Worm (Caenorhabditis elegans) whole organism, young adult: ENCODE results near the gene C31C9.9.

ENCODE experiments used
- C06A6.2 ChIP-seq: fragments of 200-800 bp; sonication (Bioruptor generic); conservative IDR thresholded peaks from 2 replicates; pipeline ENCODE4 v1.3.6; 2022; ENCODE audit warnings: missing genetic modification characterization, missing compliant biosample characterization
- C17E4.6 ChIP-seq: fragments of 200-800 bp; sonication (Bioruptor generic); IDR thresholded peaks from 2 replicates; pipeline ENCODE4 v1.3.6; 2022; ENCODE audit warnings: missing genetic modification reagents, missing genetic modification characterization, missing compliant biosample characterization
- F22D6.2 ChIP-seq: sonication (generic microtip); optimal IDR thresholded peaks from 2 replicates; lab custom pipeline; 2016; ENCODE audit warnings: mild to moderate bottlenecking, missing genetic modification characterization, missing compliant biosample characterization
- F39B2.1 ChIP-seq: fragments of 200-800 bp; sonication (Bioruptor generic); IDR thresholded peaks from 2 replicates; pipeline ENCODE4 v1.3.6; 2022; ENCODE audit warnings: missing genetic modification reagents, missing genetic modification characterization, missing compliant biosample characterization
- F49E8.2 ChIP-seq: sonication (generic microtip); optimal IDR thresholded peaks from 3 replicates; lab custom pipeline; 2017; ENCODE audit warnings: missing genetic modification characterization, mild to moderate bottlenecking, missing compliant biosample characterization, antibody characterized with exemption, moderate library complexity; ENCODE audit not compliant: insufficient read depth
- F57C9.4 ChIP-seq: sonication (generic microtip); optimal IDR thresholded peaks from 2 replicates; lab custom pipeline; 2017; ENCODE audit warnings: mild to moderate bottlenecking, missing genetic modification characterization, missing compliant biosample characterization
- ZK185.1 ChIP-seq: sonication (generic microtip); optimal IDR thresholded peaks from 2 replicates; lab custom pipeline; 2016; ENCODE audit warnings: mild to moderate bottlenecking, missing genetic modification characterization, missing compliant biosample characterization; ENCODE audit not compliant: poor library complexity, severe bottlenecking
- aptf-2 ChIP-seq: fragments of 200-800 bp; sonication (Bioruptor generic); conservative IDR thresholded peaks from 2 replicates; pipeline ENCODE4 v1.3.6; 2022; ENCODE audit warnings: missing genetic modification reagents, missing genetic modification characterization, missing compliant biosample characterization
- athp-1 ChIP-seq: sonication (generic microtip); optimal IDR thresholded peaks from 2 replicates; lab custom pipeline; 2017; ENCODE audit warnings: mild to moderate bottlenecking, missing genetic modification characterization, missing compliant biosample characterization
- attf-3 ChIP-seq: fragments of 200-800 bp; sonication (Bioruptor generic); conservative IDR thresholded peaks from 2 replicates; pipeline ENCODE4 v1.3.6; 2022; ENCODE audit warnings: missing genetic modification reagents, missing genetic modification characterization, missing compliant biosample characterization
- attf-6 ChIP-seq: fragments of 200-800 bp; sonication (Bioruptor generic); IDR thresholded peaks from 2 replicates; pipeline ENCODE4 v1.3.6; 2022; ENCODE audit warnings: missing genetic modification reagents, missing genetic modification characterization, missing compliant biosample characterization
- bed-2 ChIP-seq: fragments of 200-800 bp; sonication (Bioruptor generic); IDR thresholded peaks from 2 replicates; pipeline ENCODE4 v1.3.6; 2022; ENCODE audit warnings: missing genetic modification reagents, missing genetic modification characterization, missing compliant biosample characterization
- cebp-1 ChIP-seq, 2 experiments: fragments of 200-800 bp in 1 of 2; sonication (Bioruptor generic) in 1 of 2; sonication (generic microtip) in 1 of 2; IDR thresholded peaks in 1 of 2; optimal IDR thresholded peaks in 1 of 2; 2 replicates each; pipeline versions ENCODE4 v1.3.6 to Lab custom; 2017 to 2022; ENCODE audit warnings: missing compliant biosample characterization in 2 of 2, missing genetic modification characterization in 2 of 2, mild to moderate bottlenecking in 1 of 2, missing genetic modification reagents in 1 of 2, moderate library complexity in 1 of 2
- dpff-1 ChIP-seq: sonication (generic microtip); optimal IDR thresholded peaks from 2 replicates; lab custom pipeline; 2017; ENCODE audit warnings: mild to moderate bottlenecking, missing genetic modification characterization, missing compliant biosample characterization
- fkh-3 ChIP-seq: sonication (generic microtip); optimal IDR thresholded peaks from 2 replicates; lab custom pipeline; 2016; ENCODE audit warnings: mild to moderate bottlenecking, missing genetic modification characterization, missing compliant biosample characterization
- gei-17 ChIP-seq: fragments of 200-800 bp; sonication (Bioruptor generic); optimal IDR thresholded peaks from 2 replicates; lab custom pipeline; 2018; ENCODE audit warnings: mild to moderate bottlenecking, missing genetic modification characterization, missing compliant biosample characterization
- him-1 ChIP-seq: sonication (generic microtip); optimal IDR thresholded peaks from 2 replicates; lab custom pipeline; 2016; ENCODE audit warnings: missing genotype, missing genetic modification reagents, missing genetic modification characterization, missing compliant biosample characterization
- hmg-1.2 ChIP-seq: fragments of 200-800 bp; sonication (Bioruptor generic); IDR thresholded peaks from 2 replicates; pipeline ENCODE4 v1.3.6; 2022; ENCODE audit warnings: missing genetic modification reagents, missing genetic modification characterization, missing compliant biosample characterization
- let-607 ChIP-seq, 2 experiments: fragments of 200-800 bp in 1 of 2; sonication (Bioruptor generic) in 1 of 2; sonication (generic microtip) in 1 of 2; optimal IDR thresholded peaks; 2 replicates each; lab custom pipeline; 2016 to 2018; ENCODE audit warnings: mild to moderate bottlenecking in 2 of 2, missing compliant biosample characterization in 2 of 2, missing genetic modification characterization in 2 of 2, moderate library complexity in 2 of 2, missing genotype in 1 of 2
- lin-26 ChIP-seq: fragments of 200-800 bp; sonication (Bioruptor generic); IDR thresholded peaks from 2 replicates; pipeline ENCODE4 v1.3.6; 2022; ENCODE audit warnings: missing genetic modification reagents, missing genetic modification characterization, missing compliant biosample characterization
- lin-40 ChIP-seq: sonication (generic microtip); optimal IDR thresholded peaks from 2 replicates; lab custom pipeline; 2016; ENCODE audit warnings: missing genetic modification characterization, mild to moderate bottlenecking, missing compliant biosample characterization, missing genotype, missing genetic modification reagents
- mcd-1 ChIP-seq: fragments of 200-800 bp; sonication (Bioruptor generic); IDR thresholded peaks from 2 replicates; pipeline ENCODE4 v1.3.6; 2022; ENCODE audit warnings: missing genetic modification reagents, missing genetic modification characterization, missing compliant biosample characterization
- mxl-1 ChIP-seq: sonication (generic microtip); optimal IDR thresholded peaks from 2 replicates; lab custom pipeline; 2016; ENCODE audit warnings: missing genetic modification characterization, missing compliant biosample characterization
- nfya-1 ChIP-seq: sonication (generic microtip); optimal IDR thresholded peaks from 2 replicates; lab custom pipeline; 2017; ENCODE audit warnings: antibody characterized with exemption, missing compliant biosample characterization, missing genetic modification characterization, borderline replicate concordance; ENCODE audit not compliant: insufficient read depth
- nhr-120 ChIP-seq: fragments of 200-800 bp; sonication (Bioruptor generic); IDR thresholded peaks from 2 replicates; pipeline ENCODE4 v1.3.6; 2022; ENCODE audit warnings: missing genetic modification characterization, missing compliant biosample characterization
- nhr-179 ChIP-seq: sonication (generic microtip); optimal IDR thresholded peaks from 2 replicates; lab custom pipeline; 2016; ENCODE audit warnings: mild to moderate bottlenecking, missing genetic modification characterization, missing compliant biosample characterization
- nhr-80 ChIP-seq: sonication (generic microtip); optimal IDR thresholded peaks from 2 replicates; lab custom pipeline; 2016; ENCODE audit warnings: missing genetic modification characterization, missing compliant biosample characterization
- repo-1 ChIP-seq: sonication (generic microtip); optimal IDR thresholded peaks from 2 replicates; lab custom pipeline; 2017; ENCODE audit warnings: mild to moderate bottlenecking, missing genetic modification characterization, missing compliant biosample characterization
- sdz-38 ChIP-seq: sonication (generic microtip); optimal IDR thresholded peaks from 2 replicates; lab custom pipeline; 2016; ENCODE audit warnings: missing genotype, missing genetic modification characterization, missing compliant biosample characterization
- sea-2 ChIP-seq: fragments of 200-800 bp; sonication (Bioruptor generic); IDR thresholded peaks from 2 replicates; pipeline ENCODE4 v1.3.6; 2022; ENCODE audit warnings: missing genetic modification characterization, missing compliant biosample characterization
- somi-1 ChIP-seq: fragments of 200-800 bp; sonication (Bioruptor generic); optimal IDR thresholded peaks from 2 replicates; lab custom pipeline; 2018; ENCODE audit warnings: mild to moderate bottlenecking, missing genetic modification characterization, missing compliant biosample characterization
- sptf-2 ChIP-seq: fragments of 200-800 bp; sonication (Bioruptor generic); optimal IDR thresholded peaks from 2 replicates; lab custom pipeline; 2018; ENCODE audit warnings: mild to moderate bottlenecking, missing genetic modification characterization, missing compliant biosample characterization
- tlf-1 ChIP-seq: fragments of 200-800 bp; sonication (Bioruptor generic); optimal IDR thresholded peaks from 2 replicates; lab custom pipeline; 2018; ENCODE audit warnings: mild to moderate bottlenecking, missing genetic modification characterization, missing compliant biosample characterization
- zfh-2 ChIP-seq: fragments of 200-800 bp; sonication (Bioruptor generic); conservative IDR thresholded peaks from 2 replicates; pipeline ENCODE4 v1.3.6; 2022; ENCODE audit warnings: missing genetic modification reagents, missing genetic modification characterization, missing compliant biosample characterization
- ztf-26 ChIP-seq: sonication (generic microtip); optimal IDR thresholded peaks from 2 replicates; lab custom pipeline; 2017; ENCODE audit warnings: missing genetic modification characterization, missing compliant biosample characterization

C31C9.9 gene

ce11 chrII:13673605-13674193 is 18.9 kb downstream of the C31C9.9 start (continued):
- no peak for TF ChIP-seq cebp-1 (GFP tag; IDR thresholded peaks at IDR 0.05; lab: Robert Waterston, UW)
- peak; percentile 21 for TF ChIP-seq cebp-1 (tag; optimal IDR thresholded peaks at IDR 0.05; lab: Kevin White, UChicago)
- TF ChIP-seq dpff-1 (tag; lab: Kevin White, UChicago), result no peak
- TF ChIP-seq him-1, result no peak
- peak; percentile 29 for TF ChIP-seq ztf-26 (tag; lab: Kevin White, UChicago)
- TF ChIP-seq somi-1 (GFP tag; lab: Kevin White, UChicago), result peak; percentile 17
- TF ChIP-seq repo-1, result no peak
- TF ChIP-seq bed-2 (GFP tag; lab: Robert Waterston, UW), result no peak
- no peak for TF ChIP-seq sdz-38 (tag; lab: Kevin White, UChicago)
- TF ChIP-seq nhr-80 (tag; lab: Kevin White, UChicago), result no peak
- TF ChIP-seq F39B2.1 (GFP tag; lab: Robert Waterston, UW), result no peak
- no peak for TF ChIP-seq zfh-2 (GFP tag; lab: Robert Waterston, UW)
- TF ChIP-seq sptf-2 (GFP tag; lab: Kevin White, UChicago), result no peak
- TF ChIP-seq nhr-179 (tag; lab: Kevin White, UChicago), result no peak
- no peak for TF ChIP-seq sea-2
- no peak for TF ChIP-seq mcd-1 (GFP tag; lab: Robert Waterston, UW)
- no peak for TF ChIP-seq attf-3 (GFP tag; lab: Robert Waterston, UW)
- no peak for TF ChIP-seq mxl-1

ce11 chrII:13675212-13675611 is 20.4 kb downstream of the C31C9.9 start:
- TF ChIP-seq ZK185.1 (tag; lab: Kevin White, UChicago) (no peak), let-607 (tag; optimal IDR thresholded peaks at IDR 0.05; lab: Kevin White, UChicago) (no peak), C17E4.6 (GFP tag; lab: Robert Waterston, UW) (no peak), C06A6.2 (GFP tag; lab: Robert Waterston, UW) (no peak), tlf-1 (GFP tag; lab: Kevin White, UChicago) (no peak), him-1 (no peak)

DNA sequence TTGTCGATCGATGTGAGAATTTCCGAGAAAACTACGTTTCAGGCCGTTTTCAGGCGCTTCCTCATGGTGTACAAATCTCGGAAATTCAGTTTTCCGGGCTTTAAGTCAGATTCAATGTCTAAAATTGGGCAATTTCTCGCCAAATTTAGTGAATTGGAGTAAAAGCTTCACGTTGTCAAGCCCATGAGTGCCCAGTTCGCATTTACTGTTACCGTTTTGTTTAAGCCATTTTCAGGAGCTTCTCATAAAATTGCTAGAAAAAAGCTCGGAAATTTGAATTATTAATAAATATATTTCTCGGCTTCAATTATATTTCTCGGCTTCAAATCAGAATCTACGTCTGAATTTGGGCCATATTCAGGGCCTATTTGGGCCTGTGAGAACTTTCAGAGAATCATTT is 23.1 kb downstream of the C31C9.9 start:
- TF ChIP-seq gei-17, result no peak
- TF ChIP-seq aptf-2 (GFP tag; lab: Robert Waterston, UW), result no peak
- TF ChIP-seq F22D6.2, result no peak
- no peak for TF ChIP-seq F57C9.4 (tag; lab: Kevin White, UChicago)
- TF ChIP-seq nhr-120 (GFP tag; lab: Robert Waterston, UW), result no peak

- TF ChIP-seq ztf-26 (tag; lab: Kevin White, UChicago) (peak; percentile 66), dpff-1 (tag; lab: Kevin White, UChicago) (no peak), fkh-3 (tag; lab: Kevin White, UChicago) (no peak), somi-1 (GFP tag; lab: Kevin White, UChicago) (peak; percentile 40), attf-6 (no peak), athp-1 (tag; lab: Kevin White, UChicago) (no peak), lin-40 (tag; lab: Kevin White, UChicago) (peak; percentile 29), zfh-2 (GFP tag; lab: Robert Waterston, UW) (peak; percentile 15; the same call in 1 of the 2 replicates), F49E8.2 (no peak), nfya-1 (tag; lab: Kevin White, UChicago) (no peak), C06A6.2 (GFP tag; lab: Robert Waterston, UW) (0 out of 2 replicates have a peak, but pooled peaks have one; percentile 12), hmg-1.2 (GFP tag; lab: Robert Waterston, UW) (peak; percentile 22; the same call in 1 of the 2 replicates), lin-26 (0 out of 2 replicates have a peak, but pooled peaks have one; percentile 29), C17E4.6 (GFP tag; lab: Robert Waterston, UW) (no peak)
- TF ChIP-seq, all 124 proteins: peak for 7
Observed at ce11 chrII:13678555-13679119, 23.8 kb downstream of the C31C9.9 start.
